Worm (Caenorhabditis elegans) whole organism, L1 larva: ENCODE data around the gene F19G12.1.

Source experiments
- Y116A8C.19 ChIP-seq: sonication (generic microtip); optimal IDR thresholded peaks from 2 replicates; lab custom pipeline; 2016; ENCODE audit warnings: missing compliant biosample characterization, missing genetic modification characterization, borderline replicate concordance
- aha-1 ChIP-seq: fragments of 150-350 bp; optimal IDR thresholded peaks from 2 replicates; lab custom pipeline; 2014; ENCODE audit warnings: missing biosample characterization, missing genetic modification characterization
- aly-2 ChIP-seq: fragments of 150-350 bp; optimal IDR thresholded peaks from 2 replicates; lab custom pipeline; 2014; ENCODE audit warnings: missing biosample characterization, missing genetic modification characterization
- ama-1 ChIP-seq: fragments of 150-350 bp; optimal IDR thresholded peaks from 2 replicates; lab custom pipeline; 2014
- blmp-1 ChIP-seq: fragments of 150-350 bp; optimal IDR thresholded peaks from 2 replicates; lab custom pipeline; 2014; ENCODE audit warnings: missing biosample characterization, missing genetic modification characterization
- ceh-63 ChIP-seq: fragments of 200-800 bp; sonication (Bioruptor generic); optimal IDR thresholded peaks from 2 replicates; lab custom pipeline; 2018; ENCODE audit warnings: mild to moderate bottlenecking, missing genetic modification characterization, missing compliant biosample characterization
- ceh-8 ChIP-seq: fragments of 200-800 bp; sonication (Bioruptor generic); optimal IDR thresholded peaks from 2 replicates; lab custom pipeline; 2018; ENCODE audit warnings: mild to moderate bottlenecking, missing genetic modification characterization, moderate library complexity, missing compliant biosample characterization
- ceh-88 ChIP-seq: fragments of 200-800 bp; sonication (Bioruptor generic); IDR thresholded peaks from 2 replicates; pipeline ENCODE4 v1.3.6; 2022; ENCODE audit warnings: missing genetic modification characterization, missing compliant biosample characterization
- ceh-90 ChIP-seq: sonication (generic microtip); optimal IDR thresholded peaks from 2 replicates; lab custom pipeline; 2016; ENCODE audit warnings: missing genetic modification characterization, missing compliant biosample characterization
- dpl-1 ChIP-seq, 3 experiments: fragments of 150-350 bp in 2 of 3; sonication (generic microtip) in 1 of 3; optimal IDR thresholded peaks; 2 replicates each; lab custom pipeline; 2014 to 2017; ENCODE audit warnings: missing biosample characterization in 3 of 3, missing genetic modification characterization in 3 of 3, missing genetic modification reagents in 3 of 3
- dsc-1 ChIP-seq: sonication (generic microtip); optimal IDR thresholded peaks from 2 replicates; lab custom pipeline; 2016; ENCODE audit warnings: mild to moderate bottlenecking, missing genetic modification characterization, missing compliant biosample characterization
- efl-3 ChIP-seq: fragments of 200-800 bp; sonication (Bioruptor generic); optimal IDR thresholded peaks from 2 replicates; lab custom pipeline; 2018; ENCODE audit warnings: mild to moderate bottlenecking, missing genetic modification characterization, missing compliant biosample characterization
- egl-13 ChIP-seq: sonication (generic microtip); optimal IDR thresholded peaks from 2 replicates; lab custom pipeline; 2016; ENCODE audit warnings: missing genotype, missing genetic modification reagents, missing genetic modification characterization, missing compliant biosample characterization
- egl-27 ChIP-seq, 2 experiments: fragments of 150-350 bp in 1 of 2; sonication (generic microtip); optimal IDR thresholded peaks; 3 replicates each; lab custom pipeline; 2017 to 2018; ENCODE audit warnings: missing biosample characterization in 2 of 2, missing genetic modification characterization in 2 of 2, missing genetic modification reagents in 2 of 2
- elt-2 ChIP-seq: sonication (generic microtip); optimal IDR thresholded peaks from 2 replicates; lab custom pipeline; 2016; ENCODE audit warnings: missing genetic modification characterization, mild to moderate bottlenecking, inconsistent platforms, missing compliant biosample characterization, missing genetic modification reagents
- hlh-17 ChIP-seq: fragments of 200-800 bp; sonication (Bioruptor generic); optimal IDR thresholded peaks from 2 replicates; lab custom pipeline; 2018; ENCODE audit warnings: missing genetic modification characterization, mild to moderate bottlenecking, missing compliant biosample characterization, moderate library complexity, borderline replicate concordance
- hlh-4 ChIP-seq: sonication (generic microtip); optimal IDR thresholded peaks from 2 replicates; lab custom pipeline; 2016; ENCODE audit warnings: mild to moderate bottlenecking, missing genetic modification characterization, missing compliant biosample characterization
- irx-1 ChIP-seq: sonication (generic microtip); optimal IDR thresholded peaks from 2 replicates; lab custom pipeline; 2016; ENCODE audit warnings: missing genetic modification characterization, missing compliant biosample characterization
- jun-1 ChIP-seq: fragments of 150-350 bp; optimal IDR thresholded peaks from 2 replicates; lab custom pipeline; 2014; ENCODE audit warnings: missing biosample characterization, missing genetic modification reagents, missing genetic modification characterization
- lin-13 ChIP-seq: fragments of 150-350 bp; optimal IDR thresholded peaks from 2 replicates; lab custom pipeline; 2014; ENCODE audit warnings: missing biosample characterization, missing genetic modification reagents, missing genetic modification characterization
- lin-14 ChIP-seq: fragments of 200-800 bp; sonication (Bioruptor generic); optimal IDR thresholded peaks from 2 replicates; lab custom pipeline; 2018; ENCODE audit warnings: mild to moderate bottlenecking, missing genetic modification characterization, moderate library complexity, missing compliant biosample characterization
- lin-15B ChIP-seq: fragments of 150-350 bp; sonication (generic microtip); optimal IDR thresholded peaks from 3 replicates; lab custom pipeline; 2014; ENCODE audit warnings: missing biosample characterization, missing genetic modification characterization
- lin-35 ChIP-seq, 2 experiments: fragments of 150-350 bp; optimal IDR thresholded peaks; 2 replicates each; lab custom pipeline; 2014; ENCODE audit warnings: missing biosample characterization in 2 of 2, missing genetic modification characterization in 2 of 2, missing genetic modification reagents in 2 of 2
- lir-3 ChIP-seq: sonication (generic microtip); optimal IDR thresholded peaks from 2 replicates; lab custom pipeline; 2016; ENCODE audit warnings: mild to moderate bottlenecking, missing genetic modification characterization, moderate library complexity, missing compliant biosample characterization; ENCODE audit not compliant: poor library complexity
- mab-9 ChIP-seq: fragments of 200-800 bp; sonication (Bioruptor generic); IDR thresholded peaks from 2 replicates; pipeline ENCODE4 v1.3.6; 2022; ENCODE audit warnings: missing genetic modification reagents, missing genetic modification characterization, missing compliant biosample characterization
- mdl-1 ChIP-seq, 2 experiments: fragments of 150-350 bp; optimal IDR thresholded peaks; 2 replicates each; lab custom pipeline; 2014 to 2017; ENCODE audit warnings: missing biosample characterization in 2 of 2, missing genetic modification characterization in 2 of 2, inconsistent platforms in 1 of 2
- nhr-11 ChIP-seq: fragments of 150-350 bp; optimal IDR thresholded peaks from 2 replicates; lab custom pipeline; 2014; ENCODE audit warnings: missing biosample characterization, missing genetic modification characterization
- nhr-12 ChIP-seq: sonication (generic microtip); optimal IDR thresholded peaks from 2 replicates; lab custom pipeline; 2017; ENCODE audit warnings: missing biosample characterization, missing genetic modification characterization
- nhr-237 ChIP-seq: fragments of 150-350 bp; optimal IDR thresholded peaks from 2 replicates; lab custom pipeline; 2014; ENCODE audit warnings: missing biosample characterization, missing genetic modification characterization
- nhr-28 ChIP-seq: fragments of 150-350 bp; optimal IDR thresholded peaks from 2 replicates; lab custom pipeline; 2014; ENCODE audit warnings: missing biosample characterization, missing genetic modification characterization
- nhr-76 ChIP-seq: sonication (generic microtip); optimal IDR thresholded peaks from 2 replicates; lab custom pipeline; 2017; ENCODE audit warnings: missing biosample characterization, missing genetic modification characterization
- nhr-84 ChIP-seq: sonication (generic microtip); optimal IDR thresholded peaks from 2 replicates; lab custom pipeline; 2017; ENCODE audit warnings: missing biosample characterization, missing genetic modification characterization
- nhr-85 ChIP-seq: sonication (generic microtip); peaks from one replicate; lab custom pipeline; 2016; ENCODE audit warnings: missing genetic modification characterization, inconsistent platforms, missing compliant biosample characterization
- nhr-90 ChIP-seq: sonication (generic microtip); optimal IDR thresholded peaks from 2 replicates; lab custom pipeline; 2016; ENCODE audit warnings: mild to moderate bottlenecking, missing genetic modification characterization, missing compliant biosample characterization; ENCODE audit not compliant: poor library complexity
- pag-3 ChIP-seq: sonication (generic microtip); optimal IDR thresholded peaks from 2 replicates; lab custom pipeline; 2017; ENCODE audit warnings: missing genetic modification characterization, mild to moderate bottlenecking, missing compliant biosample characterization, antibody characterized with exemption, borderline replicate concordance; ENCODE audit not compliant: insufficient read depth
- pax-3 ChIP-seq: fragments of 200-800 bp; sonication (Bioruptor generic); optimal IDR thresholded peaks from 2 replicates; lab custom pipeline; 2018; ENCODE audit warnings: mild to moderate bottlenecking, missing genetic modification characterization, moderate library complexity, missing compliant biosample characterization
- rnt-1 ChIP-seq: sonication (generic microtip); optimal IDR thresholded peaks from 2 replicates; lab custom pipeline; 2016; ENCODE audit warnings: mild to moderate bottlenecking, missing genetic modification characterization, moderate library complexity, missing compliant biosample characterization
- skn-1 ChIP-seq: fragments of 150-350 bp; optimal IDR thresholded peaks from 2 replicates; lab custom pipeline; 2014; ENCODE audit warnings: missing biosample characterization, missing genetic modification characterization
- snu-23 ChIP-seq: sonication (generic microtip); optimal IDR thresholded peaks from 2 replicates; lab custom pipeline; 2016; ENCODE audit warnings: missing genetic modification characterization, missing compliant biosample characterization
- sup-37 ChIP-seq: fragments of 200-800 bp; sonication (Bioruptor generic); optimal IDR thresholded peaks from 2 replicates; lab custom pipeline; 2018; ENCODE audit warnings: mild to moderate bottlenecking, missing genetic modification characterization, missing compliant biosample characterization
- swsn-7 ChIP-seq: sonication (generic microtip); optimal IDR thresholded peaks from 2 replicates; lab custom pipeline; 2016; ENCODE audit warnings: missing genetic modification characterization, missing compliant biosample characterization
- tbx-2 ChIP-seq: sonication (generic microtip); optimal IDR thresholded peaks from 2 replicates; lab custom pipeline; 2016; ENCODE audit warnings: missing genetic modification characterization, missing compliant biosample characterization
- tlp-1 ChIP-seq: fragments of 150-350 bp; optimal IDR thresholded peaks from 2 replicates; lab custom pipeline; 2014; ENCODE audit warnings: missing biosample characterization, missing genetic modification characterization
- unc-30 ChIP-seq: sonication (generic microtip); optimal IDR thresholded peaks from 2 replicates; lab custom pipeline; 2017; ENCODE audit warnings: missing biosample characterization, missing genetic modification characterization
- unc-62 ChIP-seq: fragments of 150-350 bp; optimal IDR thresholded peaks from 2 replicates; lab custom pipeline; 2014; ENCODE audit warnings: missing biosample characterization, missing genetic modification reagents, missing genetic modification characterization
- unc-86 ChIP-seq: sonication (generic microtip); optimal IDR thresholded peaks from 2 replicates; lab custom pipeline; 2016; ENCODE audit warnings: missing genetic modification characterization, missing compliant biosample characterization
- unc-98 ChIP-seq: fragments of 200-800 bp; sonication (Bioruptor generic); IDR thresholded peaks from 2 replicates; pipeline ENCODE4 v1.3.6; 2022; ENCODE audit warnings: missing genetic modification characterization, missing compliant biosample characterization
- vab-15 ChIP-seq: sonication (generic microtip); optimal IDR thresholded peaks from 2 replicates; lab custom pipeline; 2017; ENCODE audit warnings: missing genotype, mild to moderate bottlenecking, missing genetic modification characterization, missing compliant biosample characterization
- zag-1 ChIP-seq: fragments of 150-350 bp; optimal IDR thresholded peaks from 2 replicates; lab custom pipeline; 2014; ENCODE audit warnings: missing biosample characterization, missing genetic modification characterization
- zip-4 ChIP-seq: fragments of 200-800 bp; sonication (Bioruptor generic); optimal IDR thresholded peaks from 2 replicates; lab custom pipeline; 2018; ENCODE audit warnings: mild to moderate bottlenecking, missing genetic modification characterization, moderate library complexity, missing compliant biosample characterization

The F19G12.1 gene

ce11 chrX:1446593-1447141, 15.9 kb downstream of the F19G12.1 start, which contains the start of gene zfp-3 (continued):
- TF ChIP-seq blmp-1 (peak; percentile 61), nhr-90 (tag; lab: Kevin White, UChicago) (peak; percentile 95), jun-1 (peak; percentile 96), ceh-90 (tag; lab: Kevin White, UChicago) (no peak), nhr-28 (tag; lab: Kevin White, UChicago) (no peak), lin-15B (tag; lab: Kevin White, UChicago) (peak; percentile 41), pag-3 (tag; lab: Kevin White, UChicago) (no peak), rnt-1 (tag; lab: Kevin White, UChicago) (peak; percentile 95)

- TF ChIP-seq pax-3: no peak
- TF ChIP-seq egl-27 (tag; optimal IDR thresholded peaks at IDR 0.05; lab: Kevin White, UChicago): no peak
- TF ChIP-seq ama-1 (lab: Kevin White, UChicago): no peak
- no peak for TF ChIP-seq vab-15 (tag; lab: Kevin White, UChicago)
- no peak for TF ChIP-seq ceh-90 (tag; lab: Kevin White, UChicago)
- no peak for TF ChIP-seq lin-15B (tag; lab: Kevin White, UChicago)
- TF ChIP-seq unc-62 (GFP tag; lab: Kevin White, UChicago): no peak
- no peak for TF ChIP-seq efl-3
- peak; percentile 41 for TF ChIP-seq swsn-7 (tag; lab: Kevin White, UChicago)
- TF ChIP-seq unc-30 (tag; lab: Kevin White, UChicago): no peak
- no peak for TF ChIP-seq Y116A8C.19 (tag; lab: Kevin White, UChicago)
- no peak for TF ChIP-seq nhr-85 (tag; lab: Kevin White, UChicago)
- TF ChIP-seq aha-1 (tag; lab: Kevin White, UChicago): no peak
- TF ChIP-seq lin-14: peak; percentile 49
- no peak for TF ChIP-seq mab-9 (GFP tag; lab: Robert Waterston, UW)
- no peak for TF ChIP-seq nhr-76 (tag; lab: Kevin White, UChicago)
- TF ChIP-seq nhr-84 (tag; lab: Kevin White, UChicago): no peak
- no peak for TF ChIP-seq hlh-4 (tag; lab: Kevin White, UChicago)
- TF ChIP-seq nhr-12 (tag; lab: Kevin White, UChicago): no peak
- no peak for TF ChIP-seq lin-13 (GFP tag; lab: Kevin White, UChicago)
- no peak for TF ChIP-seq egl-13 (tag; lab: Kevin White, UChicago)
- TF ChIP-seq lir-3 (tag; lab: Kevin White, UChicago): no peak
- TF ChIP-seq dsc-1 (tag; lab: Kevin White, UChicago): no peak
- no peak for TF ChIP-seq nhr-90 (tag; lab: Kevin White, UChicago)
- TF ChIP-seq ceh-8 (GFP tag; lab: Kevin White, UChicago): no peak
- TF ChIP-seq dpl-1 (GFP tag; optimal IDR thresholded peaks at IDR 0.05; lab: Kevin White, UChicago): peak in 2 of 3 experiments; percentile 12 to 13
- peak in 1 of 2 experiments; percentile 38 for TF ChIP-seq mdl-1 (tag; optimal IDR thresholded peaks at IDR 0.05; lab: Kevin White, UChicago)
- no peak for TF ChIP-seq nhr-237 (tag; lab: Kevin White, UChicago)
- no peak for TF ChIP-seq zip-4
- no peak for TF ChIP-seq unc-98 (GFP tag; lab: Robert Waterston, UW)
- no peak for TF ChIP-seq nhr-11 (tag; lab: Kevin White, UChicago)
- TF ChIP-seq tbx-2 (tag; lab: Kevin White, UChicago): no peak
- TF ChIP-seq hlh-17: no peak
- TF ChIP-seq tlp-1 (tag; lab: Kevin White, UChicago): no peak
- no peak for TF ChIP-seq sup-37 (GFP tag; lab: Kevin White, UChicago)
- TF ChIP-seq elt-2 (tag; lab: Kevin White, UChicago): no peak
- peak; percentile 2 for TF ChIP-seq irx-1 (tag; lab: Kevin White, UChicago)
- TF ChIP-seq skn-1 (tag; lab: Kevin White, UChicago): peak; percentile 62
- no peak for TF ChIP-seq zag-1 (tag; lab: Kevin White, UChicago)
- TF ChIP-seq snu-23 (GFP tag; lab: Kevin White, UChicago): peak; percentile 67
- no peak for TF ChIP-seq ceh-88 (GFP tag; lab: Robert Waterston, UW)
- TF ChIP-seq lin-35 (GFP tag; optimal IDR thresholded peaks at IDR 0.05; lab: Kevin White, UChicago): peak; percentile 16 to 50
- TF ChIP-seq ceh-63: no peak
- peak; percentile 51 for TF ChIP-seq unc-86 (tag; lab: Kevin White, UChicago)
- TF ChIP-seq aly-2: no peak
Observed at ce11 chrX:1450352-1450818, 19.6 kb downstream of the F19G12.1 start, which contains the start of gene W05H7.1. TSS of gene W05H7.1 (plus strand) at chrX:1450768.
